Worm (Caenorhabditis elegans) whole organism, L4 larva: Measurements from ENCODE around the gene ctsa-4.2.

Experiments
- F10B5.3 ChIP-seq: sonication (generic microtip); optimal IDR thresholded peaks from 2 replicates; lab custom pipeline; 2016; ENCODE audit warnings: mild to moderate bottlenecking, missing genetic modification characterization, missing compliant biosample characterization
- F26F4.8 ChIP-seq: fragments of 200-800 bp; sonication (Bioruptor generic); conservative IDR thresholded peaks from 2 replicates; pipeline ENCODE4 v1.3.6; 2022; ENCODE audit warnings: missing genetic modification characterization, missing compliant biosample characterization
- F37D6.2 ChIP-seq: sonication (generic microtip); optimal IDR thresholded peaks from 2 replicates; lab custom pipeline; 2016; ENCODE audit warnings: mild to moderate bottlenecking, missing genetic modification characterization, missing compliant biosample characterization
- R02D3.7 ChIP-seq: fragments of 150-350 bp; sonication (generic microtip); optimal IDR thresholded peaks from 3 replicates; lab custom pipeline; 2014; ENCODE audit warnings: missing biosample characterization, missing genetic modification characterization
- Y105C5A.15 ChIP-seq: fragments of 200-800 bp; sonication (Bioruptor generic); IDR thresholded peaks from 2 replicates; pipeline ENCODE4 v1.3.6; 2022; ENCODE audit warnings: missing genetic modification characterization, missing compliant biosample characterization
- Y75B8A.6 ChIP-seq: fragments of 200-800 bp; sonication (Bioruptor generic); IDR thresholded peaks from 2 replicates; pipeline ENCODE4 v1.3.6; 2022; ENCODE audit warnings: missing genetic modification reagents, missing genetic modification characterization, missing compliant biosample characterization
- ceh-28 ChIP-seq: fragments of 150-350 bp; optimal IDR thresholded peaks from 2 replicates; lab custom pipeline; 2014; ENCODE audit warnings: missing biosample characterization, missing genetic modification reagents, missing genetic modification characterization
- ceh-32 ChIP-seq: sonication (generic microtip); optimal IDR thresholded peaks from 2 replicates; lab custom pipeline; 2016; ENCODE audit warnings: mild to moderate bottlenecking, missing genetic modification characterization, missing compliant biosample characterization; ENCODE audit not compliant: poor library complexity
- ceh-82 ChIP-seq: sonication (generic microtip); optimal IDR thresholded peaks from 2 replicates; lab custom pipeline; 2017; ENCODE audit warnings: missing biosample characterization, missing genetic modification characterization
- daf-16 ChIP-seq, 3 experiments: sonication (generic microtip); optimal IDR thresholded peaks; 2 replicates each; lab custom pipeline; 2016 to 2017; ENCODE audit warnings: missing genetic modification characterization in 3 of 3, missing genetic modification reagents in 3 of 3, mild to moderate bottlenecking in 2 of 3, missing compliant biosample characterization in 2 of 3, missing biosample characterization in 1 of 3, moderate library complexity in 1 of 3
- dmd-9 ChIP-seq: fragments of 200-800 bp; sonication (Bioruptor generic); IDR thresholded peaks from 2 replicates; pipeline ENCODE4 v1.3.6; 2022; ENCODE audit warnings: missing genetic modification reagents, missing genetic modification characterization, missing compliant biosample characterization
- dpl-1 ChIP-seq: fragments of 150-350 bp; optimal IDR thresholded peaks from 2 replicates; lab custom pipeline; 2014; ENCODE audit warnings: missing biosample characterization, missing genetic modification reagents, missing genetic modification characterization
- dve-1 ChIP-seq: sonication (generic microtip); optimal IDR thresholded peaks from 2 replicates; lab custom pipeline; 2017; ENCODE audit warnings: antibody characterized with exemption, mild to moderate bottlenecking, missing genetic modification characterization, missing compliant biosample characterization; ENCODE audit not compliant: insufficient read depth
- egl-27 ChIP-seq: sonication (generic microtip); optimal IDR thresholded peaks from 3 replicates; lab custom pipeline; 2017; ENCODE audit warnings: missing biosample characterization, missing genetic modification reagents, missing genetic modification characterization
- egl-43 ChIP-seq: fragments of 200-800 bp; sonication (Bioruptor generic); IDR thresholded peaks from 2 replicates; pipeline ENCODE4 v1.3.6; 2022; ENCODE audit warnings: missing genetic modification reagents, missing genetic modification characterization, missing compliant biosample characterization
- fos-1 ChIP-seq: fragments of 150-350 bp; optimal IDR thresholded peaks from 2 replicates; lab custom pipeline; 2014; ENCODE audit warnings: missing biosample characterization, missing genetic modification characterization
- hlh-11 ChIP-seq: fragments of 200-800 bp; sonication (Bioruptor generic); optimal IDR thresholded peaks from 2 replicates; lab custom pipeline; 2018; ENCODE audit warnings: mild to moderate bottlenecking, missing genetic modification characterization, missing compliant biosample characterization
- jun-1 ChIP-seq: fragments of 150-350 bp; optimal IDR thresholded peaks from 2 replicates; lab custom pipeline; 2014; ENCODE audit warnings: missing biosample characterization, missing genetic modification reagents, missing genetic modification characterization
- lir-3 ChIP-seq: sonication (generic microtip); optimal IDR thresholded peaks from 2 replicates; lab custom pipeline; 2016; ENCODE audit warnings: mild to moderate bottlenecking, missing genetic modification characterization, missing compliant biosample characterization
- madf-9 ChIP-seq: fragments of 200-800 bp; sonication (Bioruptor generic); conservative IDR thresholded peaks from 2 replicates; pipeline ENCODE4 v1.3.6; 2022; ENCODE audit warnings: missing genetic modification reagents, missing genetic modification characterization, missing compliant biosample characterization
- mdl-1 ChIP-seq, 2 experiments: fragments of 150-350 bp in 1 of 2; sonication (generic microtip) in 1 of 2; optimal IDR thresholded peaks; 2 replicates each; lab custom pipeline; 2014 to 2017; ENCODE audit warnings: missing biosample characterization in 2 of 2, missing genetic modification characterization in 2 of 2
- mdt-29 ChIP-seq: fragments of 200-800 bp; sonication (Bioruptor generic); IDR thresholded peaks from 2 replicates; pipeline ENCODE4 v1.3.6; 2022; ENCODE audit warnings: missing genetic modification reagents, missing genetic modification characterization, missing compliant biosample characterization
- mep-1 ChIP-seq: fragments of 150-350 bp; sonication (generic microtip); optimal IDR thresholded peaks from 3 replicates; lab custom pipeline; 2014; ENCODE audit warnings: missing biosample characterization, missing genetic modification characterization
- mes-2 ChIP-seq: sonication (generic microtip); optimal IDR thresholded peaks from 2 replicates; lab custom pipeline; 2016; ENCODE audit warnings: missing genotype, mild to moderate bottlenecking, missing genetic modification characterization, missing compliant biosample characterization; ENCODE audit not compliant: poor library complexity, severe bottlenecking
- nhr-102 ChIP-seq: sonication (generic microtip); optimal IDR thresholded peaks from 2 replicates; lab custom pipeline; 2016; ENCODE audit warnings: mild to moderate bottlenecking, missing genetic modification characterization, moderate library complexity, missing compliant biosample characterization
- nhr-11 ChIP-seq: fragments of 150-350 bp; optimal IDR thresholded peaks from 2 replicates; lab custom pipeline; 2014; ENCODE audit warnings: missing biosample characterization, missing genetic modification characterization
- nhr-237 ChIP-seq: sonication (generic microtip); optimal IDR thresholded peaks from 2 replicates; lab custom pipeline; 2017; ENCODE audit warnings: missing biosample characterization, missing genetic modification characterization
- nhr-28 ChIP-seq: fragments of 150-350 bp; optimal IDR thresholded peaks from 2 replicates; lab custom pipeline; 2014; ENCODE audit warnings: missing biosample characterization, missing genetic modification characterization
- nhr-42 ChIP-seq: fragments of 200-800 bp; sonication (Bioruptor generic); IDR thresholded peaks from 2 replicates; pipeline ENCODE4 v1.3.6; 2022; ENCODE audit warnings: missing genetic modification characterization, missing compliant biosample characterization
- nhr-76 ChIP-seq: fragments of 150-350 bp; optimal IDR thresholded peaks from 2 replicates; lab custom pipeline; 2014; ENCODE audit warnings: missing biosample characterization, missing genetic modification characterization
- nhr-77 ChIP-seq: fragments of 150-350 bp; optimal IDR thresholded peaks from 2 replicates; lab custom pipeline; 2014; ENCODE audit warnings: missing biosample characterization, missing genetic modification characterization
- pha-4 ChIP-seq, 2 experiments: fragments of 150-350 bp in 1 of 2; fragments of 200-800 bp in 1 of 2; sonication (Bioruptor generic) in 1 of 2; IDR thresholded peaks in 1 of 2; optimal IDR thresholded peaks in 1 of 2; 2 replicates each; pipeline versions ENCODE4 v1.3.6 to Lab custom; 2014 to 2022; ENCODE audit warnings: missing genetic modification characterization in 2 of 2, missing genetic modification reagents in 2 of 2, missing biosample characterization in 1 of 2, missing compliant biosample characterization in 1 of 2
- pqm-1 ChIP-seq: sonication (generic microtip); optimal IDR thresholded peaks from 2 replicates; lab custom pipeline; 2017; ENCODE audit warnings: missing biosample characterization, missing genetic modification characterization
- saeg-2 ChIP-seq: fragments of 200-800 bp; sonication (Bioruptor generic); IDR thresholded peaks from 2 replicates; pipeline ENCODE4 v1.3.6; 2022; ENCODE audit warnings: missing genetic modification reagents, missing genetic modification characterization, missing compliant biosample characterization
- set-16 ChIP-seq: fragments of 200-800 bp; sonication (Bioruptor generic); IDR thresholded peaks from 2 replicates; pipeline ENCODE4 v1.3.6; 2022; ENCODE audit warnings: missing genetic modification reagents, missing genetic modification characterization, missing compliant biosample characterization
- snpc-1.2 ChIP-seq: fragments of 200-800 bp; sonication (Bioruptor generic); IDR thresholded peaks from 2 replicates; pipeline ENCODE4 v1.3.6; 2022; ENCODE audit warnings: missing genetic modification reagents, missing genetic modification characterization, missing compliant biosample characterization
- spr-1 ChIP-seq: sonication (generic microtip); optimal IDR thresholded peaks from 2 replicates; lab custom pipeline; 2016; ENCODE audit warnings: mild to moderate bottlenecking, missing genetic modification characterization, missing compliant biosample characterization
- spr-3 ChIP-seq: fragments of 200-800 bp; sonication (Bioruptor generic); optimal IDR thresholded peaks from 2 replicates; lab custom pipeline; 2018; ENCODE audit warnings: mild to moderate bottlenecking, missing genetic modification characterization, missing compliant biosample characterization
- unc-39 ChIP-seq: sonication (generic microtip); optimal IDR thresholded peaks from 2 replicates; lab custom pipeline; 2017; ENCODE audit warnings: missing biosample characterization, missing genetic modification characterization
- unc-62 ChIP-seq, 3 experiments: fragments of 150-350 bp in 1 of 3; sonication (generic microtip); optimal IDR thresholded peaks in 2 of 3; peaks in 1 of 3; 1 replicate in 1 of 3; 2 replicates in 2 of 3; lab custom pipeline; 2014 to 2017; ENCODE audit warnings: missing biosample characterization in 3 of 3, missing genetic modification characterization in 3 of 3, missing genetic modification reagents in 3 of 3, missing genotype in 1 of 3
- vab-7 ChIP-seq: fragments of 200-800 bp; sonication (Bioruptor generic); IDR thresholded peaks from 2 replicates; pipeline ENCODE4 v1.3.6; 2022; ENCODE audit warnings: missing genetic modification reagents, missing genetic modification characterization, missing compliant biosample characterization
- ztf-7 ChIP-seq: fragments of 150-350 bp; optimal IDR thresholded peaks from 2 replicates; lab custom pipeline; 2014; ENCODE audit warnings: missing biosample characterization, missing genetic modification characterization

The ctsa-4.2 gene

DNA sequence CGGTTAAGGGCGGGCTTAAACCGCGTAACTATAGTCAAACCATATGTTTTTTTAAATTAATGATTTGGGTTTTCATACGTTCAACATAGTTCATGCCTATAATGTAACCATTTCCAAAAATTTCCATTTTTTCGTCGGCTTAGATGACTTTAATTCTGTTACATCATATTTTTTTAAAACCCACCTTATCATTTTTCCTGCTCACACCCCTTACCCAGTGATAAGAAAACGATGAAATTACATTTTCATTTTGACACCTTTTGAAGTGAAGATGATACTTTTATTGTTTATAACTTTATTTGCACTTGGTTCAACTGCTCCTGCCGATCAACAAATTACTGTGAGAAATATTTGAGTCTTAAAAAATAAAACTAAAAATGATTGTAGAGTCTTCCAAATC, at the start of gene ctsa-4.2:
Gene ctsa-4.2, plus strand, starts transcription at position 247 of the 400 bp plus-strand sequence.
- TF ChIP-seq nhr-42 (GFP tag; lab: Robert Waterston, UW) (no peak), hlh-11 (tag; lab: Kevin White, UChicago) (peak; percentile 39), nhr-28 (peak; percentile 31), pqm-1 (tag; lab: Kevin White, UChicago) (peak; percentile 81), ztf-7 (peak; percentile 74), Y105C5A.15 (GFP tag; lab: Robert Waterston, UW) (no peak), dve-1 (tag; lab: Kevin White, UChicago) (peak; percentile 59), daf-16 (GFP tag; optimal IDR thresholded peaks at IDR 0.05; lab: Kevin White, UChicago) (no peak), daf-16 (tag; optimal IDR thresholded peaks at IDR 0.05; lab: Kevin White, UChicago) (peak; percentile 57)

DNA sequence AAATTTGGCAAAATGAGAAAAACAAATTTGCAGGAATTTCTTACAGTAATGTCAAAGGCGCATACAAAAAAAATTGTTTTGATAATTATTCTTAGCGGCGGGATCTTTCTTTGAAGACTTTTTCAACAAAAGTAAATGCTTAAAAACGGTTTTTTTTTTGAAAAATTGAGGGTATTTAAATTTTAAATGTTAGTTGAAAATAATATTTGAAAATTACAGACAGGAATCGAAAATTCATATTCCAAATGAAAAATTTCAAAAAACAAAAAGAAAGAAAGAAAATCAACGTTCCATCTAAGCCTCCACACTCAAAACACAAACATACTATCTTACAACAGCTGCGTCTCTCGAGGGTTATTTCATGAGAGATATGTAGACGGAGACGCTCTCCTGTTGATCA, 35.2 kb upstream of the ctsa-4.2 start:
- TF ChIP-seq Y75B8A.6 (GFP tag; lab: Robert Waterston, UW) = no peak
- peak in 1 of 2 experiments; percentile 55 for TF ChIP-seq unc-62 (GFP tag; optimal IDR thresholded peaks at IDR 0.05 in 1 of 2; lab: Kevin White, UChicago)
- no peak for TF ChIP-seq unc-62 (tag; optimal IDR thresholded peaks at IDR 0.05; lab: Kevin White, UChicago)

DNA sequence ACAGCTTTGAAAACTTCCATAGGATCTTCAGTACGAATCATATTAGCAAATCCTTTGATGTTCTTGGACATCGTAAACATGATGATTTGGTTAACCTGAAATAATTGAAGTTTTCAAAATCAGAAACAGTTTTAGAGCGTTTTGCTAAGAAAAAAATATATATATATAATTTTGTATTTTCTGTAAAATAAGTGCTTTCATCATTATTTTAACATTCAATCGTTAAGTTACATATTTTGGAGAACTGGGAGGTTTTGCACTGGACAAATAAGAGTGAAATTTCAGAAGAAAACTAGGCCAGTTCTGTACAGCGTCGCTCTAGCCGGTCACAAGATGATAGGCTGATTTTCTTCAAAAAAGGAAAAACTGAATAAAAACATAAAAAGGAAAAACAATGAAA, 33.8 kb upstream of the ctsa-4.2 start, which contains the start of gene F27B3.6:
Gene F27B3.6, minus strand, starts transcription at position 101 of the 400 bp plus-strand sequence.
- TF ChIP-seq nhr-76 (tag; lab: Kevin White, UChicago) = no peak
- TF ChIP-seq nhr-28 = no peak
- no peak for TF ChIP-seq nhr-77 (tag; lab: Kevin White, UChicago)
- no peak for TF ChIP-seq set-16 (GFP tag; lab: Robert Waterston, UW)
- TF ChIP-seq lir-3 (tag; lab: Kevin White, UChicago) = no peak
- no peak for TF ChIP-seq ztf-7
- TF ChIP-seq egl-27 (tag; lab: Kevin White, UChicago) = no peak
- TF ChIP-seq nhr-237 = no peak
- TF ChIP-seq unc-39 (tag; lab: Kevin White, UChicago) = no peak
- no peak for TF ChIP-seq mes-2 (tag; lab: Kevin White, UChicago)
- TF ChIP-seq ceh-32 (tag; lab: Kevin White, UChicago) = no peak
- no peak for TF ChIP-seq fos-1 (tag; lab: Kevin White, UChicago)
- no peak for TF ChIP-seq nhr-102 (tag; lab: Kevin White, UChicago)
- no peak for TF ChIP-seq spr-1 (tag; lab: Kevin White, UChicago)
- TF ChIP-seq R02D3.7 = no peak
- TF ChIP-seq madf-9 (GFP tag; lab: Robert Waterston, UW) = no peak
- TF ChIP-seq nhr-11 (tag; lab: Kevin White, UChicago) = no peak
- no peak for TF ChIP-seq ceh-82 (tag; lab: Kevin White, UChicago)
- no peak for TF ChIP-seq mdt-29 (GFP tag; lab: Robert Waterston, UW)
- no peak for TF ChIP-seq mdl-1 (tag; optimal IDR thresholded peaks at IDR 0.05; lab: Kevin White, UChicago)

DNA sequence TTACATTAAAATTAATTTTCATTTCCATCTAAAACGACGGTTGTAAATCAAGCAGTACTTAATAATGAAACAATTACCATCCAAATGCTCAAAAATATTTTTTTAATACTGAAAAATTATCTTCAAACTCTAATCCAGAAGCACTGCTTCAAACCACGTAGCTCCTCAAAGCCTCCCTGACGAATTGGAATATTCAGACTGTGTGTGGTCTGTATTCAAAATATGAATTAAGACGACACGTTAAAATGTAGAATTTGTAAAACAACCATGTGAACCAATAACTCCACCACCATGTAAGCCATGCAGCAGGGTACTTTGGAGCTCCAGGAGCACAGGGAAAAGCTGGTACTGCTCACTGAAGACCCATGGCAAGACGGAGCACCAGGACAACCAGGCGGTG, 32.9 kb upstream of the ctsa-4.2 start, which contains the start of gene F27B3.8:
Gene F27B3.8, plus strand, starts transcription at position 301 of the 400 bp plus-strand sequence.
- TF ChIP-seq pha-4 (GFP tag; IDR thresholded peaks at IDR 0.05; lab: Robert Waterston, UW) (no peak), pha-4 (tag; optimal IDR thresholded peaks at IDR 0.05; lab: Kevin White, UChicago) (no peak), R02D3.7 (no peak), F26F4.8 (GFP tag; lab: Robert Waterston, UW) (no peak), egl-43 (GFP tag; lab: Robert Waterston, UW) (no peak), unc-62 (GFP tag; optimal IDR thresholded peaks at IDR 0.05 in 1 of 2; lab: Kevin White, UChicago) (no peak), unc-62 (tag; optimal IDR thresholded peaks at IDR 0.05; lab: Kevin White, UChicago) (no peak), vab-7 (no peak), spr-1 (tag; lab: Kevin White, UChicago) (no peak), nhr-42 (GFP tag; lab: Robert Waterston, UW) (no peak), spr-3 (GFP tag; lab: Kevin White, UChicago) (no peak), ceh-28 (no peak), mep-1 (tag; lab: Kevin White, UChicago) (no peak), snpc-1.2 (GFP tag; lab: Robert Waterston, UW) (no peak), F10B5.3 (no peak), saeg-2 (GFP tag; lab: Robert Waterston, UW) (no peak), jun-1 (tag; lab: Kevin White, UChicago) (no peak), dmd-9 (no peak), F37D6.2 (tag; lab: Kevin White, UChicago) (no peak), mdl-1 (tag; optimal IDR thresholded peaks at IDR 0.05; lab: Kevin White, UChicago) (no peak), dpl-1 (no peak)
- TF ChIP-seq, all 104 proteins: peak for 0
